Worm (Caenorhabditis elegans) whole organism, L4 larva: ENCODE data around the gene R09E10.6.

ENCODE experiments used
- D1046.2 ChIP-seq: fragments of 200-800 bp; sonication (Bioruptor generic); IDR thresholded peaks from 2 replicates; pipeline ENCODE4 v1.3.6; 2022; ENCODE audit warnings: missing genetic modification characterization, missing compliant biosample characterization
- F10B5.3 ChIP-seq: sonication (generic microtip); optimal IDR thresholded peaks from 2 replicates; lab custom pipeline; 2016; ENCODE audit warnings: mild to moderate bottlenecking, missing genetic modification characterization, missing compliant biosample characterization
- F26F4.8 ChIP-seq: fragments of 200-800 bp; sonication (Bioruptor generic); conservative IDR thresholded peaks from 2 replicates; pipeline ENCODE4 v1.3.6; 2022; ENCODE audit warnings: missing genetic modification characterization, missing compliant biosample characterization
- F49E8.2 ChIP-seq: sonication (generic microtip); optimal IDR thresholded peaks from 2 replicates; lab custom pipeline; 2016; ENCODE audit warnings: missing compliant biosample characterization, mild to moderate bottlenecking, missing genetic modification characterization, borderline replicate concordance
- T20F7.1 ChIP-seq: fragments of 200-800 bp; sonication (Bioruptor generic); optimal IDR thresholded peaks from 2 replicates; lab custom pipeline; 2018; ENCODE audit warnings: mild to moderate bottlenecking, missing genetic modification characterization, missing compliant biosample characterization
- Y105C5A.15 ChIP-seq: fragments of 200-800 bp; sonication (Bioruptor generic); IDR thresholded peaks from 2 replicates; pipeline ENCODE4 v1.3.6; 2022; ENCODE audit warnings: missing genetic modification characterization, missing compliant biosample characterization
- Y48G9A.11 ChIP-seq: fragments of 200-800 bp; sonication (Bioruptor generic); IDR thresholded peaks from 2 replicates; pipeline ENCODE4 v1.3.6; 2022; ENCODE audit warnings: missing genetic modification reagents, missing genetic modification characterization, missing compliant biosample characterization
- Y5F2A.4 ChIP-seq: fragments of 200-800 bp; sonication (Bioruptor generic); optimal IDR thresholded peaks from 2 replicates; lab custom pipeline; 2018; ENCODE audit warnings: mild to moderate bottlenecking, missing genetic modification characterization, missing compliant biosample characterization
- Y75B8A.6 ChIP-seq: fragments of 200-800 bp; sonication (Bioruptor generic); IDR thresholded peaks from 2 replicates; pipeline ENCODE4 v1.3.6; 2022; ENCODE audit warnings: missing genetic modification reagents, missing genetic modification characterization, missing compliant biosample characterization
- ama-1 ChIP-seq: fragments of 150-350 bp; optimal IDR thresholded peaks from 2 replicates; lab custom pipeline; 2014; ENCODE audit warnings: inconsistent platforms, mixed read lengths
- arid-1 ChIP-seq: fragments of 200-800 bp; sonication (Bioruptor generic); conservative IDR thresholded peaks from 2 replicates; pipeline ENCODE4 v1.3.6; 2022; ENCODE audit warnings: missing genetic modification reagents, missing genetic modification characterization, missing compliant biosample characterization
- attf-4 ChIP-seq: sonication (generic microtip); optimal IDR thresholded peaks from 3 replicates; lab custom pipeline; 2017; ENCODE audit warnings: missing biosample characterization, missing genetic modification characterization
- ceh-20 ChIP-seq: fragments of 200-800 bp; sonication (Bioruptor generic); IDR thresholded peaks from 2 replicates; pipeline ENCODE4 v1.3.6; 2022; ENCODE audit warnings: missing genetic modification reagents, missing genetic modification characterization, missing compliant biosample characterization
- ceh-28 ChIP-seq: fragments of 150-350 bp; optimal IDR thresholded peaks from 2 replicates; lab custom pipeline; 2014; ENCODE audit warnings: missing biosample characterization, missing genetic modification reagents, missing genetic modification characterization
- ceh-32 ChIP-seq: sonication (generic microtip); optimal IDR thresholded peaks from 2 replicates; lab custom pipeline; 2016; ENCODE audit warnings: mild to moderate bottlenecking, missing genetic modification characterization, missing compliant biosample characterization; ENCODE audit not compliant: poor library complexity
- ceh-44 ChIP-seq: fragments of 200-800 bp; sonication (Bioruptor generic); IDR thresholded peaks from 2 replicates; pipeline ENCODE4 v1.3.6; 2022; ENCODE audit warnings: missing genetic modification reagents, missing genetic modification characterization, missing compliant biosample characterization
- ceh-82 ChIP-seq: sonication (generic microtip); optimal IDR thresholded peaks from 2 replicates; lab custom pipeline; 2017; ENCODE audit warnings: missing biosample characterization, missing genetic modification characterization
- ctbp-1 ChIP-seq: fragments of 200-800 bp; sonication (Bioruptor generic); IDR thresholded peaks from 2 replicates; pipeline ENCODE4 v1.3.6; 2022; ENCODE audit warnings: missing genetic modification reagents, missing genetic modification characterization, missing compliant biosample characterization
- daf-8 ChIP-seq: fragments of 200-800 bp; sonication (Bioruptor generic); IDR thresholded peaks from 2 replicates; pipeline ENCODE4 v1.3.6; 2022; ENCODE audit warnings: missing genetic modification characterization, missing compliant biosample characterization
- dmd-8 ChIP-seq: fragments of 200-800 bp; sonication (Bioruptor generic); IDR thresholded peaks from 2 replicates; pipeline ENCODE4 v1.3.6; 2022; ENCODE audit warnings: missing genetic modification characterization, missing compliant biosample characterization
- dpl-1 ChIP-seq: fragments of 150-350 bp; optimal IDR thresholded peaks from 2 replicates; lab custom pipeline; 2014; ENCODE audit warnings: missing biosample characterization, missing genetic modification reagents, missing genetic modification characterization
- egl-27 ChIP-seq: sonication (generic microtip); optimal IDR thresholded peaks from 3 replicates; lab custom pipeline; 2017; ENCODE audit warnings: missing biosample characterization, missing genetic modification reagents, missing genetic modification characterization
- fkh-10 ChIP-seq: fragments of 150-350 bp; optimal IDR thresholded peaks from 2 replicates; lab custom pipeline; 2014; ENCODE audit warnings: missing biosample characterization, missing genetic modification reagents, missing genetic modification characterization
- fos-1 ChIP-seq: fragments of 150-350 bp; optimal IDR thresholded peaks from 2 replicates; lab custom pipeline; 2014; ENCODE audit warnings: missing biosample characterization, missing genetic modification characterization
- lim-7 ChIP-seq: fragments of 200-800 bp; sonication (Bioruptor generic); IDR thresholded peaks from 2 replicates; pipeline ENCODE4 v1.3.6; 2022; ENCODE audit warnings: missing genetic modification characterization, missing compliant biosample characterization
- lin-1 ChIP-seq: fragments of 200-800 bp; sonication (Bioruptor generic); IDR thresholded peaks from 2 replicates; pipeline ENCODE4 v1.3.6; 2022; ENCODE audit warnings: missing genetic modification reagents, missing genetic modification characterization, missing compliant biosample characterization
- lin-29 ChIP-seq: fragments of 200-800 bp; sonication (Bioruptor generic); IDR thresholded peaks from 2 replicates; pipeline ENCODE4 v1.3.6; 2022; ENCODE audit warnings: missing genetic modification reagents, missing genetic modification characterization, missing compliant biosample characterization
- lin-39 ChIP-seq: fragments of 150-350 bp; optimal IDR thresholded peaks from 2 replicates; lab custom pipeline; 2014; ENCODE audit warnings: missing biosample characterization, missing genetic modification reagents, missing genetic modification characterization
- lir-3 ChIP-seq: sonication (generic microtip); optimal IDR thresholded peaks from 2 replicates; lab custom pipeline; 2016; ENCODE audit warnings: mild to moderate bottlenecking, missing genetic modification characterization, missing compliant biosample characterization
- lsy-2 ChIP-seq, 2 experiments: fragments of 150-350 bp in 1 of 2; sonication (generic microtip) in 1 of 2; optimal IDR thresholded peaks; 2 replicates each; lab custom pipeline; 2014 to 2017; ENCODE audit warnings: missing biosample characterization in 2 of 2, missing genetic modification characterization in 2 of 2
- mdt-29 ChIP-seq: fragments of 200-800 bp; sonication (Bioruptor generic); IDR thresholded peaks from 2 replicates; pipeline ENCODE4 v1.3.6; 2022; ENCODE audit warnings: missing genetic modification reagents, missing genetic modification characterization, missing compliant biosample characterization
- mep-1 ChIP-seq: fragments of 150-350 bp; sonication (generic microtip); optimal IDR thresholded peaks from 3 replicates; lab custom pipeline; 2014; ENCODE audit warnings: missing biosample characterization, missing genetic modification characterization
- mxl-2 ChIP-seq: fragments of 200-800 bp; sonication (Bioruptor generic); conservative IDR thresholded peaks from 2 replicates; pipeline ENCODE4 v1.3.6; 2022; ENCODE audit warnings: missing genetic modification reagents, missing genetic modification characterization, missing compliant biosample characterization
- nhr-10 ChIP-seq: fragments of 150-350 bp; optimal IDR thresholded peaks from 2 replicates; lab custom pipeline; 2014; ENCODE audit warnings: missing biosample characterization, missing genetic modification characterization
- nhr-102 ChIP-seq: sonication (generic microtip); optimal IDR thresholded peaks from 2 replicates; lab custom pipeline; 2016; ENCODE audit warnings: mild to moderate bottlenecking, missing genetic modification characterization, moderate library complexity, missing compliant biosample characterization
- nhr-48 ChIP-seq: sonication (generic microtip); optimal IDR thresholded peaks from 2 replicates; lab custom pipeline; 2016; ENCODE audit warnings: mild to moderate bottlenecking, missing genetic modification characterization, missing compliant biosample characterization
- nhr-6 ChIP-seq: fragments of 150-350 bp; optimal IDR thresholded peaks from 2 replicates; lab custom pipeline; 2014; ENCODE audit warnings: missing biosample characterization, missing genetic modification characterization
- nhr-76 ChIP-seq: fragments of 150-350 bp; optimal IDR thresholded peaks from 2 replicates; lab custom pipeline; 2014; ENCODE audit warnings: missing biosample characterization, missing genetic modification characterization
- pha-4 ChIP-seq, 2 experiments: fragments of 150-350 bp in 1 of 2; fragments of 200-800 bp in 1 of 2; sonication (Bioruptor generic) in 1 of 2; IDR thresholded peaks in 1 of 2; optimal IDR thresholded peaks in 1 of 2; 2 replicates each; pipeline versions ENCODE4 v1.3.6 to Lab custom; 2014 to 2022; ENCODE audit warnings: missing genetic modification characterization in 2 of 2, missing genetic modification reagents in 2 of 2, missing biosample characterization in 1 of 2, missing compliant biosample characterization in 1 of 2
- pqm-1 ChIP-seq: sonication (generic microtip); optimal IDR thresholded peaks from 2 replicates; lab custom pipeline; 2017; ENCODE audit warnings: missing biosample characterization, missing genetic modification characterization
- saeg-2 ChIP-seq: fragments of 200-800 bp; sonication (Bioruptor generic); IDR thresholded peaks from 2 replicates; pipeline ENCODE4 v1.3.6; 2022; ENCODE audit warnings: missing genetic modification reagents, missing genetic modification characterization, missing compliant biosample characterization
- set-16 ChIP-seq: fragments of 200-800 bp; sonication (Bioruptor generic); IDR thresholded peaks from 2 replicates; pipeline ENCODE4 v1.3.6; 2022; ENCODE audit warnings: missing genetic modification reagents, missing genetic modification characterization, missing compliant biosample characterization
- snpc-4 ChIP-seq: fragments of 150-350 bp; optimal IDR thresholded peaks from 2 replicates; lab custom pipeline; 2014; ENCODE audit warnings: missing biosample characterization, missing genetic modification characterization
- spr-1 ChIP-seq: sonication (generic microtip); optimal IDR thresholded peaks from 2 replicates; lab custom pipeline; 2016; ENCODE audit warnings: mild to moderate bottlenecking, missing genetic modification characterization, missing compliant biosample characterization
- unc-130 ChIP-seq: sonication (generic microtip); optimal IDR thresholded peaks from 2 replicates; lab custom pipeline; 2016; ENCODE audit warnings: missing genetic modification reagents, missing genetic modification characterization, missing compliant biosample characterization
- unc-62 ChIP-seq, 3 experiments: fragments of 150-350 bp in 1 of 3; sonication (generic microtip); optimal IDR thresholded peaks in 2 of 3; peaks in 1 of 3; 1 replicate in 1 of 3; 2 replicates in 2 of 3; lab custom pipeline; 2014 to 2017; ENCODE audit warnings: missing biosample characterization in 3 of 3, missing genetic modification characterization in 3 of 3, missing genetic modification reagents in 3 of 3, missing genotype in 1 of 3
- vab-7 ChIP-seq: fragments of 200-800 bp; sonication (Bioruptor generic); IDR thresholded peaks from 2 replicates; pipeline ENCODE4 v1.3.6; 2022; ENCODE audit warnings: missing genetic modification reagents, missing genetic modification characterization, missing compliant biosample characterization
- zag-1 ChIP-seq: fragments of 150-350 bp; optimal IDR thresholded peaks from 2 replicates; lab custom pipeline; 2014; ENCODE audit warnings: missing biosample characterization, missing genetic modification characterization
- zip-11 ChIP-seq: fragments of 200-800 bp; sonication (Bioruptor generic); IDR thresholded peaks from 2 replicates; pipeline ENCODE4 v1.3.6; 2022; ENCODE audit warnings: missing genetic modification characterization, missing compliant biosample characterization
- zip-2 ChIP-seq: fragments of 150-350 bp; optimal IDR thresholded peaks from 2 replicates; lab custom pipeline; 2014; ENCODE audit warnings: missing biosample characterization, missing genetic modification characterization

Gene R09E10.6

DNA sequence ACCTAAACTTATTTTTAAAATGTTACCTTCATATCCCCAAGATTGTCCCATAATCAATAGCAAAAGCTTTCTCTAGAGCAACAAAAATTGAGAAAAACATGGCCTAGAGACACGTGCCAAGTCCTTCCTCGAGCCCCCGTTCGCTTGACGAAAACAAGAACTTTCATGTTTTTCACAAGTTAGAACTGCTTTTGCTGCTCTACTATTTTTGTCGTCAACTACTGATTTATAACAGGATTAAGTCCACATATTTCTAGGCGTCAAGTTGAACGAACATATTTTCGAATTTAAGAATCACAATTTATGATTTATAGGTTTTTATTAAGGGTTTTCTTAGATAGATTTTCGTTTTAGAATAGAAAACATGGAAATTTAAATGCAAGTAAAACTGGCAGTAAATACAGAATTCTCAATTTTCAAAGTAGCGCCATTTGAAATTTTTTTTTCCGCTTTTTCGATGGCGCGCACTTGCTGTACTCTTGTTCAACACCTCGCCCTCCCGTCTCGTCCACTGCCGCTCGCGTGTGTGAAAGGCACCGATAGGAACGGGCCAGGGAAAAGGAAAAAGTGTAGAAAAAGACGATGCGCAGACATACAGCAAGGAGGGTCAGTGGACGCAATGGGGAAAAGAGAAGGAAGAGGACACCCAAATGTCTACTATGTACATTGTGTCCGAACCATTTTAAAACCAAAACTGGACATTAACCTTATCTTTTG lies 9.6 kb downstream of the R09E10.6 start, which contains the start of gene rad-51 (continued):
- TF ChIP-seq arid-1 (GFP tag; lab: Robert Waterston, UW) (0 out of 2 replicates have a peak, but pooled peaks have one; percentile 14), ceh-20 (GFP tag; lab: Robert Waterston, UW) (peak; percentile 32; the same call in 1 of the 2 replicates), snpc-4 (tag; lab: Kevin White, UChicago) (no peak), fos-1 (tag; lab: Kevin White, UChicago) (no peak), daf-8 (no peak), lin-29 (GFP tag; lab: Robert Waterston, UW) (no peak), F10B5.3 (tag; lab: Kevin White, UChicago) (no peak), pqm-1 (tag; lab: Kevin White, UChicago) (no peak), nhr-6 (no peak), zag-1 (tag; lab: Kevin White, UChicago) (no peak), ceh-44 (GFP tag; lab: Robert Waterston, UW) (no peak), vab-7 (no peak), egl-27 (tag; lab: Kevin White, UChicago) (no peak), lin-39 (no peak), ceh-82 (tag; lab: Kevin White, UChicago) (no peak), spr-1 (tag; lab: Kevin White, UChicago) (no peak), unc-130 (GFP tag; lab: Kevin White, UChicago) (no peak), ctbp-1 (GFP tag; lab: Robert Waterston, UW) (0 out of 2 replicates have a peak, but pooled peaks have one; percentile 34), nhr-10 (no peak), ceh-32 (no peak), nhr-102 (tag; lab: Kevin White, UChicago) (no peak), unc-62 (GFP tag; optimal IDR thresholded peaks at IDR 0.05 in 1 of 2; lab: Kevin White, UChicago) (peak in 1 of 2 experiments; percentile 85), unc-62 (tag; optimal IDR thresholded peaks at IDR 0.05; lab: Kevin White, UChicago) (no peak), fkh-10 (GFP tag; lab: Kevin White, UChicago) (no peak), Y105C5A.15 (no peak), dpl-1 (GFP tag; lab: Kevin White, UChicago) (peak; percentile 83), D1046.2 (GFP tag; lab: Robert Waterston, UW) (no peak), lim-7 (GFP tag; lab: Robert Waterston, UW) (0 out of 2 replicates have a peak, but pooled peaks have one; percentile 53), attf-4 (tag; lab: Kevin White, UChicago) (no peak), Y48G9A.11 (GFP tag; lab: Robert Waterston, UW) (no peak), nhr-76 (tag; lab: Kevin White, UChicago) (no peak), mdt-29 (GFP tag; lab: Robert Waterston, UW) (no peak), dmd-8 (GFP tag; lab: Robert Waterston, UW) (no peak), lir-3 (tag; lab: Kevin White, UChicago) (no peak), ama-1 (lab: Kevin White, UChicago) (no peak), F26F4.8 (no peak), Y5F2A.4 (GFP tag; lab: Kevin White, UChicago) (no peak), Y75B8A.6 (no peak), F49E8.2 (no peak), T20F7.1 (no peak), nhr-48 (tag; lab: Kevin White, UChicago) (no peak), zip-2 (tag; lab: Kevin White, UChicago) (no peak), mxl-2 (GFP tag; lab: Robert Waterston, UW) (no peak), lsy-2 (tag; optimal IDR thresholded peaks at IDR 0.05; lab: Kevin White, UChicago) (peak in 1 of 2 experiments; percentile 69), set-16 (peak; percentile 17; the same call in 1 of the 2 replicates), zip-11 (GFP tag; lab: Robert Waterston, UW) (no peak), saeg-2 (no peak), mep-1 (tag; lab: Kevin White, UChicago) (peak; percentile 84), pha-4 (GFP tag; IDR thresholded peaks at IDR 0.05; lab: Robert Waterston, UW) (no peak), pha-4 (tag; optimal IDR thresholded peaks at IDR 0.05; lab: Kevin White, UChicago) (no peak), ceh-28 (tag; lab: Kevin White, UChicago) (no peak), lin-1 (GFP tag; lab: Robert Waterston, UW) (no peak)
